Worm (Caenorhabditis elegans): ENCODE results near the gene rab-28.

DNA sequence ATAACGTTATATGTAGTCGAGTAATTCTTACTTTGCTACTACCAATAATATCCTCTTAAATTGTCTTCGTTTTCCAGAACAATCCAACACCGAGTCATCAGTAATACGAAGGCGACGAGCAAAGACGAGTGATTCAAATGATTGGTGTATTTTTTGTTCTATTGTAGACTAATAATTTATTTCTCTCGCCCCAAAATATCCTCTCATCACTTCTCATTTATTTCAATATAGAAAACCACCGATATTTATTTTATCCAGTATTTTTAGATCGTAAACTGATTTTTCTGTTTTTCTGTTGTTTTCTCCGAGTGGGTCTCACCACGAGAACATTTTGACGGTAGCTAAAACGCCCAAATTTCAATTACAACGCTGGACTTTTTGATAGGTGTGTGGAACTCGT lies 16.2 kb downstream of the rab-28 start:
- no peak for TF ChIP-seq skn-1 (tag; optimal IDR thresholded peaks at IDR 0.05)
- TF ChIP-seq nhr-11 (tag; optimal IDR thresholded peaks at IDR 0.05) = no peak

Data from whole organism, L4 larva.